Fruit fly (Drosophila melanogaster) whole organism, embryonic: ENCODE results near the gene CG43448.

Source experiments
- Bgb ChIP-seq: fragments of 200-800 bp; sonication (Bioruptor generic); IDR thresholded peaks from 2 replicates; pipeline ENCODE4 v1.3.6; 2022; ENCODE audit warnings: missing biosample characterization, missing genetic modification characterization; ENCODE audit not compliant: partially characterized antibody
- C15 ChIP-seq: fragments of 200-800 bp; sonication (Bioruptor generic); IDR thresholded peaks from 3 replicates; pipeline ENCODE4 v1.3.6; 2022; ENCODE audit warnings: missing biosample characterization, missing genetic modification characterization
- CG10267 ChIP-seq: fragments of 200-800 bp; sonication (Bioruptor generic); optimal IDR thresholded peaks from 2 replicates; lab custom pipeline; 2018; ENCODE audit warnings: missing biosample characterization, mild to moderate bottlenecking, missing genetic modification characterization, moderate library complexity
- CG10431 ChIP-seq: fragments of 200-800 bp; sonication (Bioruptor generic); optimal IDR thresholded peaks from 3 replicates; lab custom pipeline; 2018; ENCODE audit warnings: missing biosample characterization, mild to moderate bottlenecking, missing genetic modification characterization
- CG12942 ChIP-seq: fragments of 200-800 bp; sonication (Bioruptor generic); optimal IDR thresholded peaks from 3 replicates; lab custom pipeline; 2016; ENCODE audit warnings: missing biosample characterization, missing genetic modification characterization
- CG13296 ChIP-seq: fragments of 200-800 bp; sonication (Bioruptor generic); optimal IDR thresholded peaks from 3 replicates; lab custom pipeline; 2018; ENCODE audit warnings: missing biosample characterization, mild to moderate bottlenecking, missing genetic modification characterization
- CG15479 ChIP-seq: fragments of 200-800 bp; sonication (Bioruptor generic); optimal IDR thresholded peaks from 3 replicates; lab custom pipeline; 2019; ENCODE audit warnings: missing biosample characterization, mild to moderate bottlenecking, missing genetic modification characterization, moderate library complexity
- CG1832 ChIP-seq: fragments of 200-800 bp; sonication (Bioruptor generic); optimal IDR thresholded peaks from 2 replicates; lab custom pipeline; 2017; ENCODE audit warnings: missing biosample characterization, mild to moderate bottlenecking, missing genetic modification characterization, inconsistent platforms
- CG32767 ChIP-seq: fragments of 200-800 bp; sonication (Bioruptor generic); IDR thresholded peaks from 2 replicates; pipeline ENCODE4 v1.3.6; 2022; ENCODE audit warnings: missing biosample characterization, missing genetic modification characterization
- CG5180 ChIP-seq: fragments of 200-800 bp; sonication (Bioruptor generic); optimal IDR thresholded peaks from 3 replicates; lab custom pipeline; 2017; ENCODE audit warnings: missing biosample characterization, missing genetic modification characterization, mild to moderate bottlenecking, moderate library complexity, missing genetic modification reagents
- CG7928 ChIP-seq: fragments of 200-800 bp; sonication (Bioruptor generic); optimal IDR thresholded peaks from 2 replicates; lab custom pipeline; 2017; ENCODE audit warnings: missing biosample characterization, mild to moderate bottlenecking, missing genetic modification characterization
- CG8089 ChIP-seq: fragments of 200-800 bp; sonication (Bioruptor generic); optimal IDR thresholded peaks from 3 replicates; lab custom pipeline; 2016; ENCODE audit warnings: missing biosample characterization, missing genetic modification characterization
- CG8478 ChIP-seq: fragments of >200 bp; optimal IDR thresholded peaks from 2 replicates; lab custom pipeline; 2018
- Deaf1 ChIP-seq: fragments of 200-800 bp; optimal IDR thresholded peaks from 3 replicates; lab custom pipeline; 2019; ENCODE audit warnings: missing biosample characterization, mild to moderate bottlenecking, missing genetic modification characterization, moderate library complexity
- Doc2 ChIP-seq: fragments of 200-800 bp; sonication (Bioruptor generic); IDR thresholded peaks from 2 replicates; pipeline ENCODE4 v1.3.6; 2022; ENCODE audit warnings: missing biosample characterization, missing genetic modification characterization
- Fer1 ChIP-seq: fragments of 200-800 bp; sonication (Bioruptor generic); optimal IDR thresholded peaks from 2 replicates; lab custom pipeline; 2017; ENCODE audit warnings: missing biosample characterization, mild to moderate bottlenecking, missing genetic modification characterization
- Hey ChIP-seq: fragments of 200-800 bp; sonication (Bioruptor generic); optimal IDR thresholded peaks from 3 replicates; lab custom pipeline; 2018; ENCODE audit warnings: missing biosample characterization, mild to moderate bottlenecking, missing genetic modification characterization
- Jarid2 ChIP-seq: fragments of 200-800 bp; sonication (Bioruptor generic); optimal IDR thresholded peaks from 3 replicates; lab custom pipeline; 2017; ENCODE audit warnings: mild to moderate bottlenecking, missing biosample characterization, missing genetic modification reagents, missing genetic modification characterization
- Med ChIP-seq: fragments of 200-800 bp; sonication (Bioruptor generic); peaks from one replicate; lab custom pipeline; 2016; ENCODE audit warnings: missing biosample characterization, missing genetic modification characterization, mild to moderate bottlenecking, inconsistent platforms, moderate library complexity
- Nf-YB ChIP-seq: fragments of 200-800 bp; sonication (Bioruptor generic); optimal IDR thresholded peaks from 3 replicates; lab custom pipeline; 2019; ENCODE audit warnings: missing biosample characterization, mild to moderate bottlenecking, missing genetic modification characterization, moderate library complexity
- Nf-YC ChIP-seq: fragments of 200-800 bp; optimal IDR thresholded peaks from 3 replicates; lab custom pipeline; 2019; ENCODE audit warnings: missing biosample characterization, mild to moderate bottlenecking, missing genetic modification characterization, moderate library complexity
- Poxn ChIP-seq: fragments of 200-800 bp; sonication (Bioruptor generic); IDR thresholded peaks from 2 replicates; pipeline ENCODE4 v1.3.6; 2022; ENCODE audit warnings: missing biosample characterization, missing genetic modification characterization
- Ptx1 ChIP-seq: fragments of 200-800 bp; sonication (Bioruptor generic); IDR thresholded peaks from 2 replicates; pipeline ENCODE4 v1.3.6; 2022; ENCODE audit warnings: missing biosample characterization, missing genetic modification characterization
- Trl ChIP-seq, 3 experiments: fragments of >200 bp in 2 of 3; fragments of 200-800 bp in 1 of 3; sonication (Bioruptor generic) in 1 of 3; optimal IDR thresholded peaks; 2 replicates in 1 of 3; 3 replicates in 2 of 3; lab custom pipeline; 2016 to 2017; ENCODE audit warnings: missing biosample characterization in 1 of 3, missing genetic modification characterization in 1 of 3
- ara ChIP-seq: fragments of 200-800 bp; sonication (Bioruptor generic); IDR thresholded peaks from 2 replicates; pipeline ENCODE4 v1.3.6; 2022; ENCODE audit warnings: missing biosample characterization, missing genetic modification characterization
- bbx ChIP-seq: fragments of 200-800 bp; sonication (Bioruptor generic); IDR thresholded peaks from 2 replicates; pipeline ENCODE4 v1.3.6; 2022; ENCODE audit warnings: missing biosample characterization, missing genetic modification characterization; ENCODE audit not compliant: partially characterized antibody
- caup ChIP-seq: fragments of 200-800 bp; sonication (Bioruptor generic); optimal IDR thresholded peaks from 3 replicates; lab custom pipeline; 2017; ENCODE audit warnings: missing biosample characterization, mild to moderate bottlenecking, missing genetic modification characterization, moderate library complexity; ENCODE audit not compliant: severe bottlenecking
- cg ChIP-seq: fragments of 200-800 bp; sonication (Bioruptor generic); optimal IDR thresholded peaks from 3 replicates; lab custom pipeline; 2019; ENCODE audit warnings: missing biosample characterization, mild to moderate bottlenecking, missing genetic modification characterization, moderate library complexity
- da ChIP-seq: fragments of 200-800 bp; sonication (Bioruptor generic); optimal IDR thresholded peaks from 2 replicates; lab custom pipeline; 2016; ENCODE audit warnings: missing biosample characterization, missing genetic modification characterization
- ewg ChIP-seq: fragments of 200-800 bp; sonication (Bioruptor generic); optimal IDR thresholded peaks from 3 replicates; lab custom pipeline; 2017; ENCODE audit warnings: mild to moderate bottlenecking, missing biosample characterization, missing genetic modification reagents, missing genetic modification characterization
- grau ChIP-seq: fragments of 200-800 bp; optimal IDR thresholded peaks from 3 replicates; lab custom pipeline; 2019; ENCODE audit warnings: missing biosample characterization, mild to moderate bottlenecking, missing genetic modification characterization, moderate library complexity
- lola ChIP-seq, 3 experiments: fragments of >200 bp in 2 of 3; fragments of 200-800 bp in 1 of 3; sonication (Bioruptor generic) in 1 of 3; optimal IDR thresholded peaks; 2 replicates each; lab custom pipeline; 2017 to 2019; ENCODE audit warnings: missing biosample characterization in 3 of 3, missing genetic modification characterization in 3 of 3, mild to moderate bottlenecking in 1 of 3, moderate library complexity in 1 of 3
- lov ChIP-seq, 2 experiments: fragments of 200-800 bp in 1 of 2; fragments of >200 bp in 1 of 2; sonication (Bioruptor generic) in 1 of 2; IDR thresholded peaks in 1 of 2; optimal IDR thresholded peaks in 1 of 2; 2 replicates in 1 of 2; 3 replicates in 1 of 2; pipeline versions ENCODE4 v1.3.6 to Lab custom; 2017 to 2022; ENCODE audit warnings: missing biosample characterization in 1 of 2, missing genetic modification characterization in 1 of 2
- nmo ChIP-seq: fragments of 200-800 bp; sonication (Bioruptor generic); optimal IDR thresholded peaks from 2 replicates; lab custom pipeline; 2018; ENCODE audit warnings: missing biosample characterization, mild to moderate bottlenecking, missing genetic modification characterization, moderate library complexity
- psq ChIP-seq: fragments of 200-800 bp; sonication (Bioruptor generic); optimal IDR thresholded peaks from 2 replicates; lab custom pipeline; 2017; ENCODE audit warnings: missing biosample characterization, missing genetic modification characterization
- sna ChIP-seq: fragments of 200-800 bp; sonication (Bioruptor generic); IDR thresholded peaks from 2 replicates; pipeline ENCODE4 v1.3.6; 2022; ENCODE audit warnings: missing biosample characterization, missing genetic modification characterization; ENCODE audit not compliant: partially characterized antibody
- ttk ChIP-seq: fragments of 200-800 bp; sonication (Bioruptor generic); IDR thresholded peaks from 2 replicates; pipeline ENCODE4 v2.1.2; 2022; ENCODE audit warnings: missing biosample characterization, missing genetic modification characterization
- tx ChIP-seq: fragments of 200-800 bp; sonication (Bioruptor generic); optimal IDR thresholded peaks from 2 replicates; lab custom pipeline; 2016; ENCODE audit warnings: missing biosample characterization, missing genetic modification characterization
- wek ChIP-seq: fragments of 200-800 bp; sonication (Bioruptor generic); optimal IDR thresholded peaks from 3 replicates; lab custom pipeline; 2018; ENCODE audit warnings: missing biosample characterization, mild to moderate bottlenecking, missing genetic modification characterization, moderate library complexity

The CG43448 gene

DNA sequence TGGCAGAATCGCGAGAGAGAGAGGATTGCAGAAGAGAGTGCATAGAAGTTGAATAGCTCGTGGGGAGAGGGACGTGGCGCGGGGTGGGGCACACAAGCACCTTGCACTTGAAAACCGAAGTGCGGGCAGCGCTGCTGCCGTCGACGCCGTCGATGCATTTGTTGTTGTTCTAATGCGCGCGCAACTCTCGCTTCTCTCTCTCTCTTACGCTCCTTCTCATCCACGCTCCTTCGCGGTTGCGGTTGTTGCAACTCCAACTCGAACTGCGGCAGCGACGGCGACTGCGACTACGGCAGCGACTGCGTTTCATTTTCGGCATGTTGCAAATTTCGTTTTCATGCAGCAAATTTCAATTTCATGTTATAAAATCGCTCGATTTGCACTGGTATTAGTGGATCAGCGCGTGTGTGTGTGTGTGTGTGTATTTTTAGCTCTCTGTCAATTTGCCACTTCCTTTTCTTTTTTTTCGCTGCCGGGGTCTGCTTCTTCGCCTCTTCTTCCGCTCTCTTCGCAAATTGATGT, 35.4 kb upstream of the CG43448 start (continued):
- TF ChIP-seq cg (GFP tag; lab: Kevin White, UChicago) (peak; percentile 42), caup (GFP tag; lab: Kevin White, UChicago) (no peak), psq (GFP tag; lab: Kevin White, UChicago) (no peak), C15 (GFP tag; lab: Robert Waterston, UW) (no peak), grau (tag; lab: Kevin White, UChicago) (no peak), CG1832 (GFP tag; lab: Kevin White, UChicago) (peak; percentile 54), Deaf1 (tag; lab: Kevin White, UChicago) (peak; percentile 71), bbx (peak; percentile 35; the same call in 1 of the 2 replicates), da (no peak), CG15479 (GFP tag; lab: Kevin White, UChicago) (peak; percentile 84), ttk (no peak), CG8478 (lab: Kevin White, UChicago) (no peak), CG8089 (GFP tag; lab: Kevin White, UChicago) (no peak), lov (optimal IDR thresholded peaks at IDR 0.05; lab: Kevin White, UChicago) (no peak), lov (GFP tag; IDR thresholded peaks at IDR 0.05; lab: Robert Waterston, UW) (no peak), CG7928 (GFP tag; lab: Kevin White, UChicago) (no peak), Ptx1 (no peak), Jarid2 (GFP tag; lab: Kevin White, UChicago) (peak; percentile 14), Nf-YC (tag; lab: Kevin White, UChicago) (peak; percentile 24), ara (no peak), CG32767 (GFP tag; lab: Robert Waterston, UW) (no peak), Med (GFP tag; lab: Kevin White, UChicago) (no peak), CG5180 (peak; percentile 94), Doc2 (GFP tag; lab: Robert Waterston, UW) (no peak), Hey (no peak), lola (GFP tag; optimal IDR thresholded peaks at IDR 0.05; lab: Kevin White, UChicago) (no peak), wek (GFP tag; lab: Kevin White, UChicago) (no peak), ewg (peak; percentile 42), Bgb (GFP tag; lab: Robert Waterston, UW) (no peak), CG10267 (no peak), tx (GFP tag; lab: Kevin White, UChicago) (no peak), nmo (GFP tag; lab: Kevin White, UChicago) (no peak), Nf-YB (GFP tag; lab: Kevin White, UChicago) (peak; percentile 59), CG12942 (GFP tag; lab: Kevin White, UChicago) (no peak), sna (GFP tag; lab: Robert Waterston, UW) (no peak), Trl (optimal IDR thresholded peaks at IDR 0.05; lab: Kevin White, UChicago) (peak; percentile 6 to 72), Trl (GFP tag; optimal IDR thresholded peaks at IDR 0.05; lab: Kevin White, UChicago) (no peak), Fer1 (no peak), Poxn (GFP tag; lab: Robert Waterston, UW) (0 out of 2 replicates have a peak, but pooled peaks have one; percentile 4), CG10431 (GFP tag; lab: Kevin White, UChicago) (no peak), CG13296 (GFP tag; lab: Kevin White, UChicago) (no peak)
